Fruit fly (Drosophila melanogaster) whole organism, embryonic: ENCODE results near the gene PRL-1.
A peak's percentile ranks its signal among the peaks of the same experiment; 100 is the strongest.

Experiments used
- Adf1 ChIP-seq: fragments of 200-800 bp; sonication (Bioruptor generic); IDR thresholded peaks from 2 replicates; pipeline ENCODE4 v1.3.6; 2022; ENCODE audit warnings: missing biosample characterization, missing genetic modification characterization
- Bdp1 ChIP-seq: fragments of 200-800 bp; sonication (Bioruptor generic); optimal IDR thresholded peaks from 3 replicates; lab custom pipeline; 2016; ENCODE audit warnings: missing biosample characterization, missing genetic modification characterization
- Bteb2 ChIP-seq: fragments of 200-800 bp; sonication (Bioruptor generic); optimal IDR thresholded peaks from 2 replicates; lab custom pipeline; 2016; ENCODE audit warnings: missing biosample characterization, missing genetic modification characterization
- CG10431 ChIP-seq: fragments of 200-800 bp; sonication (Bioruptor generic); optimal IDR thresholded peaks from 3 replicates; lab custom pipeline; 2018; ENCODE audit warnings: missing biosample characterization, mild to moderate bottlenecking, missing genetic modification characterization
- CG12299 ChIP-seq: fragments of 200-800 bp; sonication (Bioruptor generic); optimal IDR thresholded peaks from 2 replicates; lab custom pipeline; 2018; ENCODE audit warnings: missing biosample characterization, mild to moderate bottlenecking, missing genetic modification characterization
- CG12391 ChIP-seq: fragments of 200-800 bp; sonication (Bioruptor generic); optimal IDR thresholded peaks from 3 replicates; lab custom pipeline; 2018; ENCODE audit warnings: missing biosample characterization, mild to moderate bottlenecking, missing genetic modification characterization, moderate library complexity
- CG12744 ChIP-seq: fragments of 200-800 bp; sonication (Bioruptor generic); optimal IDR thresholded peaks from 2 replicates; lab custom pipeline; 2016; ENCODE audit warnings: missing biosample characterization, missing genetic modification characterization
- CG15696 ChIP-seq: fragments of 200-800 bp; sonication (Bioruptor generic); optimal IDR thresholded peaks from 2 replicates; lab custom pipeline; 2019; ENCODE audit warnings: missing biosample characterization, mild to moderate bottlenecking, missing genetic modification characterization, moderate library complexity
- CG16779 ChIP-seq: fragments of 200-800 bp; sonication (Bioruptor generic); IDR thresholded peaks from 2 replicates; pipeline ENCODE4 v1.3.6; 2022; ENCODE audit warnings: missing biosample characterization, missing genetic modification characterization
- CG17186 ChIP-seq: fragments of 200-800 bp; sonication (Bioruptor generic); optimal IDR thresholded peaks from 3 replicates; lab custom pipeline; 2017; ENCODE audit warnings: missing biosample characterization, missing genetic modification reagents, missing genetic modification characterization
- CG17612 ChIP-seq: fragments of 200-800 bp; sonication (Bioruptor generic); IDR thresholded peaks from 2 replicates; pipeline ENCODE4 v1.3.6; 2022; ENCODE audit warnings: missing biosample characterization, missing genetic modification characterization
- CG2202 ChIP-seq: fragments of 200-800 bp; sonication (Bioruptor generic); optimal IDR thresholded peaks from 2 replicates; lab custom pipeline; 2018; ENCODE audit warnings: missing biosample characterization, mild to moderate bottlenecking, missing genetic modification characterization
- CG3847 ChIP-seq: fragments of 200-800 bp; sonication (Bioruptor generic); IDR thresholded peaks from 2 replicates; pipeline ENCODE4 v1.3.6; 2022; ENCODE audit warnings: missing biosample characterization, missing genetic modification characterization
- CG4404 ChIP-seq: fragments of 200-800 bp; sonication (Bioruptor generic); IDR thresholded peaks from 2 replicates; pipeline ENCODE4 v1.3.6; 2022; ENCODE audit warnings: missing biosample characterization, missing genetic modification characterization
- CG7786 ChIP-seq: fragments of 200-800 bp; sonication (Bioruptor generic); optimal IDR thresholded peaks from 2 replicates; lab custom pipeline; 2016; ENCODE audit warnings: missing biosample characterization, missing genetic modification characterization
- CG7963 ChIP-seq: fragments of 200-800 bp; sonication (Bioruptor generic); IDR thresholded peaks from 3 replicates; pipeline ENCODE4 v1.3.6; 2022; ENCODE audit warnings: missing biosample characterization, missing genetic modification characterization; ENCODE audit not compliant: partially characterized antibody
- CG8290 ChIP-seq, 3 experiments: fragments of 200-800 bp; sonication (Bioruptor generic); optimal IDR thresholded peaks; 2 replicates each; lab custom pipeline; 2016 to 2019; ENCODE audit warnings: missing biosample characterization in 3 of 3, missing genetic modification characterization in 3 of 3, mild to moderate bottlenecking in 2 of 3, moderate library complexity in 1 of 3
- Dek ChIP-seq: fragments of 200-800 bp; sonication (Bioruptor generic); optimal IDR thresholded peaks from 3 replicates; lab custom pipeline; 2019; ENCODE audit warnings: missing biosample characterization, mild to moderate bottlenecking, missing genetic modification characterization, moderate library complexity
- Dip3 ChIP-seq: fragments of 200-800 bp; sonication (Bioruptor generic); optimal IDR thresholded peaks from 3 replicates; lab custom pipeline; 2016; ENCODE audit warnings: missing biosample characterization, missing genetic modification characterization
- E2f2 ChIP-seq: fragments of 200-800 bp; sonication (Bioruptor generic); IDR thresholded peaks from 2 replicates; pipeline ENCODE4 v1.3.6; 2022; ENCODE audit warnings: missing biosample characterization, missing genetic modification characterization
- Fer3 ChIP-seq: fragments of 200-800 bp; sonication (Bioruptor generic); optimal IDR thresholded peaks from 2 replicates; lab custom pipeline; 2018; ENCODE audit warnings: missing biosample characterization, mild to moderate bottlenecking, missing genetic modification characterization, moderate library complexity
- Gug ChIP-seq: fragments of 200-800 bp; sonication (Bioruptor generic); IDR thresholded peaks from 4 replicates; pipeline ENCODE4 v1.3.6; 2022; ENCODE audit warnings: missing biosample characterization, missing genetic modification characterization
- Lhr ChIP-seq: fragments of 200-800 bp; sonication (Bioruptor generic); optimal IDR thresholded peaks from 3 replicates; lab custom pipeline; 2017; ENCODE audit warnings: mild to moderate bottlenecking, missing biosample characterization, missing genetic modification reagents, missing genetic modification characterization
- Meics ChIP-seq: fragments of 200-800 bp; sonication (Bioruptor generic); optimal IDR thresholded peaks from 2 replicates; lab custom pipeline; 2017; ENCODE audit warnings: missing biosample characterization, mild to moderate bottlenecking, missing genetic modification characterization
- Neu2 ChIP-seq: fragments of 200-800 bp; sonication (Bioruptor generic); optimal IDR thresholded peaks from 3 replicates; lab custom pipeline; 2016; ENCODE audit warnings: missing biosample characterization, missing genetic modification characterization, borderline replicate concordance
- Nf-YB ChIP-seq: fragments of 200-800 bp; sonication (Bioruptor generic); optimal IDR thresholded peaks from 3 replicates; lab custom pipeline; 2019; ENCODE audit warnings: missing biosample characterization, mild to moderate bottlenecking, missing genetic modification characterization, moderate library complexity
- NfI ChIP-seq: fragments of 200-800 bp; sonication (Bioruptor generic); optimal IDR thresholded peaks from 3 replicates; lab custom pipeline; 2018; ENCODE audit warnings: missing biosample characterization, mild to moderate bottlenecking, missing genetic modification characterization, moderate library complexity
- Oli ChIP-seq: fragments of 200-800 bp; sonication (Bioruptor generic); optimal IDR thresholded peaks from 2 replicates; lab custom pipeline; 2018; ENCODE audit warnings: missing biosample characterization, mild to moderate bottlenecking, missing genetic modification characterization, moderate library complexity
- Sox100B ChIP-seq: fragments of 200-800 bp; sonication (Bioruptor generic); optimal IDR thresholded peaks from 3 replicates; lab custom pipeline; 2018; ENCODE audit warnings: missing biosample characterization, mild to moderate bottlenecking, missing genetic modification characterization
- Sry-β ChIP-seq: fragments of 200-800 bp; sonication (Bioruptor generic); optimal IDR thresholded peaks from 2 replicates; lab custom pipeline; 2018; ENCODE audit warnings: missing biosample characterization, mild to moderate bottlenecking, missing genetic modification characterization, moderate library complexity
- Stat92E ChIP-seq, 3 experiments: fragments of >200 bp in 2 of 3; fragments of 200-800 bp in 1 of 3; sonication (Bioruptor generic) in 1 of 3; optimal IDR thresholded peaks; 2 replicates each; lab custom pipeline; 2017 to 2019; ENCODE audit warnings: missing biosample characterization in 3 of 3, missing genetic modification characterization in 3 of 3, mild to moderate bottlenecking in 1 of 3, moderate library complexity in 1 of 3
- Trl ChIP-seq, 3 experiments: fragments of >200 bp in 2 of 3; fragments of 200-800 bp in 1 of 3; sonication (Bioruptor generic) in 1 of 3; optimal IDR thresholded peaks; 2 replicates in 1 of 3; 3 replicates in 2 of 3; lab custom pipeline; 2016 to 2017; ENCODE audit warnings: missing biosample characterization in 1 of 3, missing genetic modification characterization in 1 of 3
- bbx ChIP-seq: fragments of 200-800 bp; sonication (Bioruptor generic); IDR thresholded peaks from 2 replicates; pipeline ENCODE4 v1.3.6; 2022; ENCODE audit warnings: missing biosample characterization, missing genetic modification characterization; ENCODE audit not compliant: partially characterized antibody
- chn ChIP-seq: fragments of 200-800 bp; sonication (Bioruptor generic); optimal IDR thresholded peaks from 2 replicates; lab custom pipeline; 2016; ENCODE audit warnings: missing biosample characterization, missing genetic modification characterization
- ci ChIP-seq: fragments of 200-800 bp; sonication (Bioruptor generic); IDR thresholded peaks from 3 replicates; pipeline ENCODE4 v1.3.6; 2022; ENCODE audit warnings: missing biosample characterization, missing genetic modification characterization
- danr ChIP-seq: fragments of 200-800 bp; sonication (Bioruptor generic); IDR thresholded peaks from 2 replicates; pipeline ENCODE4 v1.3.6; 2022; ENCODE audit warnings: missing biosample characterization, missing genetic modification characterization
- dimm ChIP-seq: fragments of 200-800 bp; sonication (Bioruptor generic); IDR thresholded peaks from 2 replicates; pipeline ENCODE4 v1.3.6; 2022; ENCODE audit warnings: missing biosample characterization, missing genetic modification characterization
- emc ChIP-seq: fragments of 200-800 bp; sonication (Bioruptor generic); optimal IDR thresholded peaks from 2 replicates; lab custom pipeline; 2016; ENCODE audit warnings: missing biosample characterization, missing genetic modification characterization
- fd64A ChIP-seq: fragments of 200-800 bp; sonication (Bioruptor generic); optimal IDR thresholded peaks from 3 replicates; lab custom pipeline; 2018; ENCODE audit warnings: missing biosample characterization, mild to moderate bottlenecking, missing genetic modification characterization
- gsb ChIP-seq: fragments of 200-800 bp; sonication (Bioruptor generic); IDR thresholded peaks from 2 replicates; pipeline ENCODE4 v1.3.6; 2022; ENCODE audit warnings: missing biosample characterization, missing genetic modification characterization
- kni ChIP-seq: fragments of 200-800 bp; sonication (Bioruptor generic); optimal IDR thresholded peaks from 3 replicates; lab custom pipeline; 2017; ENCODE audit warnings: mild to moderate bottlenecking, missing biosample characterization, missing genetic modification reagents, missing genetic modification characterization
- knrl ChIP-seq: fragments of 200-800 bp; sonication (Bioruptor generic); IDR thresholded peaks from 3 replicates; pipeline ENCODE4 v1.3.6; 2022; ENCODE audit warnings: missing biosample characterization, missing genetic modification characterization; ENCODE audit not compliant: partially characterized antibody
- pros ChIP-seq: fragments of 200-800 bp; sonication (Bioruptor generic); optimal IDR thresholded peaks from 3 replicates; lab custom pipeline; 2019; ENCODE audit warnings: missing biosample characterization, mild to moderate bottlenecking, missing genetic modification characterization, moderate library complexity
- sens-2 ChIP-seq: fragments of 200-800 bp; sonication (Bioruptor generic); IDR thresholded peaks from 2 replicates; pipeline ENCODE4 v1.3.6; 2022; ENCODE audit warnings: missing biosample characterization, missing genetic modification characterization
- seq ChIP-seq: fragments of 200-800 bp; sonication (Bioruptor generic); IDR thresholded peaks from 2 replicates; pipeline ENCODE4 v1.3.6; 2022; ENCODE audit warnings: missing biosample characterization, missing genetic modification characterization
- sim ChIP-seq: fragments of 200-800 bp; sonication (Bioruptor generic); IDR thresholded peaks from 2 replicates; pipeline ENCODE4 v1.3.6; 2022; ENCODE audit warnings: missing biosample characterization, missing genetic modification characterization
- tap ChIP-seq: fragments of 200-800 bp; optimal IDR thresholded peaks from 3 replicates; lab custom pipeline; 2019; ENCODE audit warnings: missing biosample characterization, mild to moderate bottlenecking, missing genetic modification characterization, moderate library complexity
- tin ChIP-seq: fragments of 200-800 bp; sonication (Bioruptor generic); optimal IDR thresholded peaks from 3 replicates; lab custom pipeline; 2016; ENCODE audit warnings: missing biosample characterization, missing genetic modification characterization
- toy ChIP-seq: fragments of 200-800 bp; sonication (Bioruptor generic); IDR thresholded peaks from 2 replicates; pipeline ENCODE4 v1.3.6; 2022; ENCODE audit warnings: missing biosample characterization, missing genetic modification characterization
- wdn ChIP-seq: fragments of 200-800 bp; sonication (Bioruptor generic); IDR thresholded peaks from 2 replicates; pipeline ENCODE4 v1.3.6; 2022; ENCODE audit warnings: missing biosample characterization, missing genetic modification characterization

The PRL-1 gene

DNA sequence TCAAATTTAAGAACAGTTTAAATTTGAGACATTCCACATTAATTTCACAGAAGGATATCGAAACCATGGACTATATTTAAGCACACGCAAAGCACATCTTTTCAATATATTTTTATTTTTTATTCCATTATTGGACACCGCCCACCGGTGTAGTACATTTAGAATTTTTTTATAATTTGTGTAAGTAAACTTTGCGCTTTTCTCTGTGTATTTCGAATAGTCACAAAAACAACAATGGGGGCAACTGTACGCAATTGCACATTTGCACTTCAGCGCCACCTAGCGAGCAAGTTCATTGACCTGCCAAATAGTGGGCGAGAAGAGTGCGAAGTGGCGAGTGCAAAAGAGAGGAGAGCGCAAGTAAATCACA, 18.4 kb upstream of the PRL-1 start (continued):
- TF ChIP-seq Neu2, result peak; percentile 78
- no peak for TF ChIP-seq dimm (GFP tag; lab: Robert Waterston, UW)
- TF ChIP-seq E2f2 (GFP tag; lab: Robert Waterston, UW), result no peak
- TF ChIP-seq CG15696 (tag; lab: Kevin White, UChicago), result no peak
- TF ChIP-seq Stat92E (GFP tag; optimal IDR thresholded peaks at IDR 0.05; lab: Kevin White, UChicago), result no peak
- peak; percentile 52 for TF ChIP-seq Fer3 (tag; lab: Kevin White, UChicago)
- TF ChIP-seq tap (tag; lab: Kevin White, UChicago), result no peak
- TF ChIP-seq wdn (GFP tag; lab: Robert Waterston, UW), result no peak
- TF ChIP-seq Bdp1 (GFP tag; lab: Kevin White, UChicago), result no peak
- TF ChIP-seq CG3847, result no peak; the same call in 1 of the 2 replicates
- TF ChIP-seq CG4404 (GFP tag; lab: Robert Waterston, UW), result no peak
- no peak for TF ChIP-seq Sry-β
- no peak for TF ChIP-seq toy (GFP tag; lab: Robert Waterston, UW)
- peak; percentile 55 for TF ChIP-seq seq (GFP tag; lab: Robert Waterston, UW)
- no peak for TF ChIP-seq bbx
- no peak for TF ChIP-seq sens-2 (GFP tag; lab: Robert Waterston, UW)
- TF ChIP-seq fd64A (GFP tag; lab: Kevin White, UChicago), result no peak
- peak; percentile 73 for TF ChIP-seq Meics
- no peak for TF ChIP-seq CG17186 (GFP tag; lab: Kevin White, UChicago)
- no peak for TF ChIP-seq CG16779 (GFP tag; lab: Robert Waterston, UW)
- no peak for TF ChIP-seq Nf-YB
- TF ChIP-seq Sox100B (GFP tag; lab: Kevin White, UChicago), result peak; percentile 46
- TF ChIP-seq pros (GFP tag; lab: Kevin White, UChicago), result no peak
- TF ChIP-seq emc (GFP tag; lab: Kevin White, UChicago), result no peak
- no peak for TF ChIP-seq knrl
- peak; percentile 2 for TF ChIP-seq Bteb2 (GFP tag; lab: Kevin White, UChicago)
- no peak for TF ChIP-seq CG12744 (GFP tag; lab: Kevin White, UChicago)
- TF ChIP-seq kni (GFP tag; lab: Kevin White, UChicago), result no peak
- peak; percentile 42 for TF ChIP-seq NfI (GFP tag; lab: Kevin White, UChicago)
- peak; percentile 51 for TF ChIP-seq CG12391
- TF ChIP-seq tin (GFP tag; lab: Kevin White, UChicago), result no peak
- peak; percentile 19 for TF ChIP-seq Dip3 (GFP tag; lab: Kevin White, UChicago)
- TF ChIP-seq Dek, result peak; percentile 4
- TF ChIP-seq CG10431 (GFP tag; lab: Kevin White, UChicago), result no peak
- no peak for TF ChIP-seq danr (GFP tag; lab: Robert Waterston, UW)
- peak; percentile 18 for TF ChIP-seq CG7786
- peak; percentile 17 for TF ChIP-seq CG12299 (tag; lab: Kevin White, UChicago)
- no peak for TF ChIP-seq CG2202 (tag; lab: Kevin White, UChicago)
- no peak for TF ChIP-seq gsb (GFP tag; lab: Robert Waterston, UW)
- TF ChIP-seq Oli (tag; lab: Kevin White, UChicago), result peak; percentile 62
- TF ChIP-seq Lhr (GFP tag; lab: Kevin White, UChicago), result no peak
- no peak for TF ChIP-seq sim (GFP tag; lab: Robert Waterston, UW)
- TF ChIP-seq chn (GFP tag; lab: Kevin White, UChicago), result no peak
- no peak for TF ChIP-seq CG7963 (GFP tag; lab: Robert Waterston, UW)
- TF ChIP-seq ci (GFP tag; lab: Robert Waterston, UW), result peak; percentile 60; the same call in 1 of the 3 replicates
- peak in 1 of 2 experiments; percentile 10 for TF ChIP-seq Trl (optimal IDR thresholded peaks at IDR 0.05; lab: Kevin White, UChicago)
- no peak for TF ChIP-seq Trl (GFP tag; optimal IDR thresholded peaks at IDR 0.05; lab: Kevin White, UChicago)
- no peak for TF ChIP-seq CG17612 (GFP tag; lab: Robert Waterston, UW)
- TF ChIP-seq Gug (GFP tag; lab: Robert Waterston, UW), result 0 out of 4 replicates have a peak, but pooled peaks have one; percentile 8
- no peak for TF ChIP-seq CG8290 (GFP tag; optimal IDR thresholded peaks at IDR 0.05; lab: Kevin White, UChicago)
- TF ChIP-seq CG8290 (tag; optimal IDR thresholded peaks at IDR 0.05; lab: Kevin White, UChicago), result no peak
- TF ChIP-seq Adf1 (GFP tag; lab: Robert Waterston, UW), result no peak
